Worm (Caenorhabditis elegans) whole organism, early embryonic: Measurements from ENCODE around the gene swan-2.
A peak's percentile ranks its signal among the peaks of the same experiment; 100 is the strongest.

Source experiments
- B0310.2 ChIP-seq: sonication (generic microtip); optimal IDR thresholded peaks from 2 replicates; lab custom pipeline; 2016; ENCODE audit warnings: mild to moderate bottlenecking, missing genetic modification characterization, missing compliant biosample characterization
- F13C5.2 ChIP-seq: sonication (generic microtip); optimal IDR thresholded peaks from 2 replicates; lab custom pipeline; 2017; ENCODE audit warnings: mild to moderate bottlenecking, missing genetic modification characterization, inconsistent platforms, missing compliant biosample characterization
- aly-1 ChIP-seq: sonication (generic microtip); optimal IDR thresholded peaks from 2 replicates; lab custom pipeline; 2016; ENCODE audit warnings: missing genetic modification characterization, missing compliant biosample characterization
- ama-1 ChIP-seq: fragments of 150-350 bp; optimal IDR thresholded peaks from 2 replicates; lab custom pipeline; 2014
- ceh-13 ChIP-seq: fragments of 200-800 bp; sonication (Bioruptor generic); optimal IDR thresholded peaks from 2 replicates; lab custom pipeline; 2018; ENCODE audit warnings: mild to moderate bottlenecking, missing genetic modification characterization, missing compliant biosample characterization
- ceh-36 ChIP-seq: sonication (generic microtip); optimal IDR thresholded peaks from 2 replicates; lab custom pipeline; 2016; ENCODE audit warnings: missing genetic modification characterization, inconsistent platforms, missing compliant biosample characterization
- ets-7 ChIP-seq: sonication (generic microtip); optimal IDR thresholded peaks from 2 replicates; lab custom pipeline; 2016; ENCODE audit warnings: missing genotype, missing genetic modification characterization, missing compliant biosample characterization
- flt-1 ChIP-seq: fragments of 200-800 bp; sonication (Bioruptor generic); IDR thresholded peaks from 2 replicates; pipeline ENCODE4 v1.3.6; 2022; ENCODE audit warnings: missing genetic modification characterization, missing compliant biosample characterization
- hmbx-1 ChIP-seq: sonication (generic microtip); optimal IDR thresholded peaks from 2 replicates; lab custom pipeline; 2016; ENCODE audit warnings: mild to moderate bottlenecking, missing genetic modification characterization, missing compliant biosample characterization
- hmg-4 ChIP-seq: fragments of 200-800 bp; sonication (Bioruptor generic); optimal IDR thresholded peaks from 2 replicates; lab custom pipeline; 2018; ENCODE audit warnings: mild to moderate bottlenecking, missing genetic modification characterization, missing compliant biosample characterization
- hnd-1 ChIP-seq: sonication (generic microtip); optimal IDR thresholded peaks from 2 replicates; lab custom pipeline; 2016; ENCODE audit warnings: missing genetic modification characterization, missing compliant biosample characterization
- pes-1 ChIP-seq: fragments of 200-800 bp; sonication (Bioruptor generic); IDR thresholded peaks from 2 replicates; pipeline ENCODE4 v1.3.6; 2022; ENCODE audit warnings: missing genetic modification reagents, missing genetic modification characterization, missing compliant biosample characterization
- scrt-1 ChIP-seq: fragments of 200-800 bp; sonication (Bioruptor generic); IDR thresholded peaks from 2 replicates; pipeline ENCODE4 v1.3.6; 2022; ENCODE audit warnings: missing genetic modification characterization, missing compliant biosample characterization
- sea-1 ChIP-seq: fragments of 200-800 bp; sonication (Bioruptor generic); conservative IDR thresholded peaks from 2 replicates; pipeline ENCODE4 v1.3.6; 2022; ENCODE audit warnings: missing genetic modification characterization, missing compliant biosample characterization
- tbx-11 ChIP-seq: fragments of 200-800 bp; sonication (Bioruptor generic); IDR thresholded peaks from 2 replicates; pipeline ENCODE4 v1.3.6; 2022; ENCODE audit warnings: missing genetic modification characterization, missing compliant biosample characterization
- tbx-37 ChIP-seq: fragments of 200-800 bp; sonication (Bioruptor generic); conservative IDR thresholded peaks from 2 replicates; pipeline ENCODE4 v1.3.6; 2022; ENCODE audit warnings: missing genetic modification reagents, missing genetic modification characterization, missing compliant biosample characterization
- tra-4 ChIP-seq: sonication (generic microtip); optimal IDR thresholded peaks from 2 replicates; lab custom pipeline; 2017; ENCODE audit warnings: missing genetic modification characterization, missing compliant biosample characterization

Gene swan-2

ce11 chrV:13833951-13834350 lies 29.9 kb upstream of the swan-2 start, which contains the start of gene srx-129:
Gene srx-129, plus strand, starts transcription at chrV:13834251.
- no peak for TF ChIP-seq B0310.2 (tag; lab: Kevin White, UChicago)
- no peak for TF ChIP-seq scrt-1 (GFP tag; lab: Robert Waterston, UW)
- TF ChIP-seq ama-1 (lab: Kevin White, UChicago) = no peak
- no peak for TF ChIP-seq ets-7 (tag; lab: Kevin White, UChicago)
- TF ChIP-seq aly-1 (tag; lab: Kevin White, UChicago) = no peak
- TF ChIP-seq tbx-11 = no peak
- TF ChIP-seq ceh-13 (GFP tag; lab: Kevin White, UChicago) = no peak
- TF ChIP-seq hmbx-1 = no peak
- TF ChIP-seq flt-1 (GFP tag; lab: Robert Waterston, UW) = no peak

- TF ChIP-seq hnd-1 (tag; lab: Kevin White, UChicago) (no peak), tra-4 (tag; lab: Kevin White, UChicago) (no peak), tbx-11 (no peak), scrt-1 (GFP tag; lab: Robert Waterston, UW) (no peak), ceh-13 (GFP tag; lab: Kevin White, UChicago) (no peak), sea-1 (no peak), ets-7 (tag; lab: Kevin White, UChicago) (no peak), pes-1 (GFP tag; lab: Robert Waterston, UW) (no peak), B0310.2 (tag; lab: Kevin White, UChicago) (no peak), ceh-36 (tag; lab: Kevin White, UChicago) (no peak), flt-1 (GFP tag; lab: Robert Waterston, UW) (no peak)
These were observed 26.7 kb upstream of the swan-2 start, which contains the start of gene str-165 for ce11 chrV:13830813-13831212. Gene str-165, plus strand, starts transcription at chrV:13831113.

- TF ChIP-seq scrt-1 (GFP tag; lab: Robert Waterston, UW) (no peak), aly-1 (tag; lab: Kevin White, UChicago) (no peak), hmbx-1 (no peak), ceh-13 (GFP tag; lab: Kevin White, UChicago) (no peak), tbx-11 (no peak), ama-1 (lab: Kevin White, UChicago) (no peak), hnd-1 (tag; lab: Kevin White, UChicago) (no peak), tra-4 (tag; lab: Kevin White, UChicago) (no peak), B0310.2 (tag; lab: Kevin White, UChicago) (no peak), F13C5.2 (tag; lab: Kevin White, UChicago) (no peak), flt-1 (GFP tag; lab: Robert Waterston, UW) (no peak), tbx-37 (GFP tag; lab: Robert Waterston, UW) (no peak), sea-1 (no peak), hmg-4 (GFP tag; lab: Kevin White, UChicago) (no peak)
These were observed 23.8 kb upstream of the swan-2 start, which contains the start of gene nrf-5 for ce11 chrV:13827920-13828319. Gene nrf-5, plus strand, starts transcription at chrV:13828267.

- TF ChIP-seq tbx-11 = no peak
- TF ChIP-seq hmbx-1 = no peak
- TF ChIP-seq ama-1 (lab: Kevin White, UChicago) = no peak
- TF ChIP-seq hmg-4 (GFP tag; lab: Kevin White, UChicago) = no peak
- TF ChIP-seq ets-7 (tag; lab: Kevin White, UChicago) = no peak
- no peak for TF ChIP-seq tbx-37 (GFP tag; lab: Robert Waterston, UW)
- TF ChIP-seq tra-4 (tag; lab: Kevin White, UChicago) = no peak
- TF ChIP-seq sea-1 = no peak
- no peak for TF ChIP-seq pes-1 (GFP tag; lab: Robert Waterston, UW)
- TF ChIP-seq aly-1 (tag; lab: Kevin White, UChicago) = no peak
- TF ChIP-seq ceh-13 (GFP tag; lab: Kevin White, UChicago) = no peak
- no peak for TF ChIP-seq flt-1 (GFP tag; lab: Robert Waterston, UW)
- TF ChIP-seq F13C5.2 (tag; lab: Kevin White, UChicago) = no peak
- TF ChIP-seq ceh-36 (tag; lab: Kevin White, UChicago) = no peak
- no peak for TF ChIP-seq B0310.2 (tag; lab: Kevin White, UChicago)
- no peak for TF ChIP-seq hnd-1 (tag; lab: Kevin White, UChicago)
- no peak for TF ChIP-seq scrt-1 (GFP tag; lab: Robert Waterston, UW)
These were observed 18.7 kb upstream of the swan-2 start, which contains the start of gene hpo-31 for ce11 chrV:13822752-13823151. Gene hpo-31, plus strand, starts transcription at chrV:13823052.

ce11 chrV:13818824-13819408 lies 14.8 kb upstream of the swan-2 start, which contains the start of gene sel-10:
Gene sel-10, plus strand, starts transcription at chrV:13819361.
- TF ChIP-seq ets-7 (tag; lab: Kevin White, UChicago) = no peak
- TF ChIP-seq F13C5.2 (tag; lab: Kevin White, UChicago) = peak; percentile 30

- TF ChIP-seq tbx-37 (GFP tag; lab: Robert Waterston, UW) (no peak), ets-7 (tag; lab: Kevin White, UChicago) (no peak), tra-4 (tag; lab: Kevin White, UChicago) (no peak), ceh-36 (tag; lab: Kevin White, UChicago) (no peak), aly-1 (tag; lab: Kevin White, UChicago) (no peak), B0310.2 (tag; lab: Kevin White, UChicago) (no peak), ama-1 (lab: Kevin White, UChicago) (no peak), flt-1 (GFP tag; lab: Robert Waterston, UW) (no peak), F13C5.2 (tag; lab: Kevin White, UChicago) (no peak), ceh-13 (GFP tag; lab: Kevin White, UChicago) (no peak), hmbx-1 (no peak), hmg-4 (GFP tag; lab: Kevin White, UChicago) (no peak), hnd-1 (tag; lab: Kevin White, UChicago) (no peak), scrt-1 (GFP tag; lab: Robert Waterston, UW) (no peak), sea-1 (no peak)
These were observed 12.8 kb upstream of the swan-2 start, which contains the start of gene F55B12.2 for ce11 chrV:13816877-13817276. Gene F55B12.2, minus strand, starts transcription at chrV:13816977.

ce11 chrV:13812931-13813330 lies 8.8 kb upstream of the swan-2 start, which contains the start of gene ceh-24:
Gene ceh-24, plus strand, starts transcription at chrV:13813231.
- TF ChIP-seq B0310.2 (tag; lab: Kevin White, UChicago) (no peak), ama-1 (lab: Kevin White, UChicago) (no peak), ets-7 (tag; lab: Kevin White, UChicago) (no peak), pes-1 (GFP tag; lab: Robert Waterston, UW) (no peak), tra-4 (tag; lab: Kevin White, UChicago) (no peak), ceh-13 (GFP tag; lab: Kevin White, UChicago) (no peak), ceh-36 (tag; lab: Kevin White, UChicago) (no peak), F13C5.2 (tag; lab: Kevin White, UChicago) (no peak), tbx-11 (no peak), tbx-37 (GFP tag; lab: Robert Waterston, UW) (no peak), scrt-1 (GFP tag; lab: Robert Waterston, UW) (no peak), hnd-1 (tag; lab: Kevin White, UChicago) (no peak), hmbx-1 (no peak), sea-1 (no peak), flt-1 (GFP tag; lab: Robert Waterston, UW) (no peak), hmg-4 (GFP tag; lab: Kevin White, UChicago) (no peak), aly-1 (tag; lab: Kevin White, UChicago) (no peak)
